Fruit fly (Drosophila melanogaster) whole organism, embryonic: ENCODE measurements around the gene CG6066.
A peak's percentile ranks its signal among the peaks of the same experiment; 100 is the strongest.

Experiments used
- Atf-2 ChIP-seq: fragments of 200-800 bp; sonication (Bioruptor generic); optimal IDR thresholded peaks from 2 replicates; lab custom pipeline; 2016; ENCODE audit warnings: missing biosample characterization, missing genetic modification characterization
- CG11247 ChIP-seq: fragments of 200-800 bp; sonication (Bioruptor generic); IDR thresholded peaks from 2 replicates; pipeline ENCODE4 v1.3.6; 2022; ENCODE audit warnings: missing biosample characterization, missing genetic modification characterization
- CG14965 ChIP-seq: fragments of 200-800 bp; sonication (Bioruptor generic); optimal IDR thresholded peaks from 2 replicates; lab custom pipeline; 2016; ENCODE audit warnings: missing biosample characterization, missing genetic modification characterization, borderline replicate concordance
- CG15011 ChIP-seq: fragments of 200-800 bp; sonication (Bioruptor generic); optimal IDR thresholded peaks from 3 replicates; lab custom pipeline; 2018; ENCODE audit warnings: missing biosample characterization, mild to moderate bottlenecking, missing genetic modification characterization
- CG16863 ChIP-seq: fragments of 200-800 bp; sonication (Bioruptor generic); optimal IDR thresholded peaks from 3 replicates; lab custom pipeline; 2016; ENCODE audit warnings: missing biosample characterization, missing genetic modification characterization
- CG17186 ChIP-seq: fragments of 200-800 bp; sonication (Bioruptor generic); optimal IDR thresholded peaks from 3 replicates; lab custom pipeline; 2017; ENCODE audit warnings: missing biosample characterization, missing genetic modification reagents, missing genetic modification characterization
- CG2678 ChIP-seq: fragments of 200-800 bp; sonication (Bioruptor generic); optimal IDR thresholded peaks from 3 replicates; lab custom pipeline; 2019; ENCODE audit warnings: missing biosample characterization, mild to moderate bottlenecking, missing genetic modification characterization, moderate library complexity
- CG2712 ChIP-seq: fragments of 200-800 bp; optimal IDR thresholded peaks from 3 replicates; lab custom pipeline; 2019; ENCODE audit warnings: missing biosample characterization, mild to moderate bottlenecking, missing genetic modification characterization, moderate library complexity
- CG34422 ChIP-seq: fragments of 200-800 bp; sonication (Bioruptor generic); IDR thresholded peaks from 3 replicates; pipeline ENCODE4 v1.3.6; 2022; ENCODE audit warnings: missing biosample characterization, missing genetic modification characterization
- CG3726 ChIP-seq: fragments of 200-800 bp; sonication (Bioruptor generic); IDR thresholded peaks from 3 replicates; pipeline ENCODE4, ENCODE4 v1.3.6; 2022; ENCODE audit warnings: missing biosample characterization, missing genetic modification characterization
- CG4360 ChIP-seq: fragments of 200-800 bp; sonication (Bioruptor generic); IDR thresholded peaks from 2 replicates; pipeline ENCODE4 v1.3.6; 2022; ENCODE audit warnings: missing biosample characterization, missing genetic modification characterization
- CG4424 ChIP-seq: fragments of 200-800 bp; sonication (Bioruptor generic); optimal IDR thresholded peaks from 3 replicates; lab custom pipeline; 2016; ENCODE audit warnings: missing biosample characterization, missing genetic modification characterization
- CG5953 ChIP-seq: fragments of 200-800 bp; sonication (Bioruptor generic); IDR thresholded peaks from 2 replicates; pipeline ENCODE4 v1.3.6; 2022; ENCODE audit warnings: missing biosample characterization, missing genetic modification characterization
- CG6791 ChIP-seq: fragments of 200-800 bp; sonication (Bioruptor generic); IDR thresholded peaks from 3 replicates; pipeline ENCODE4 v1.3.6; 2022; ENCODE audit warnings: missing biosample characterization, missing genetic modification characterization; ENCODE audit not compliant: partially characterized antibody
- CG8478 ChIP-seq: fragments of >200 bp; optimal IDR thresholded peaks from 2 replicates; lab custom pipeline; 2018
- CG8924 ChIP-seq: fragments of 200-800 bp; optimal IDR thresholded peaks from 3 replicates; lab custom pipeline; 2019; ENCODE audit warnings: missing biosample characterization, mild to moderate bottlenecking, missing genetic modification characterization, moderate library complexity
- CrebB ChIP-seq: fragments of 200-800 bp; sonication (Bioruptor generic); optimal IDR thresholded peaks from 3 replicates; lab custom pipeline; 2018; ENCODE audit warnings: missing biosample characterization, mild to moderate bottlenecking, missing genetic modification characterization
- Ets65A ChIP-seq: fragments of 200-800 bp; sonication (Bioruptor generic); peaks from one replicate; lab custom pipeline; 2016; ENCODE audit warnings: missing biosample characterization, missing genetic modification characterization
- H15 ChIP-seq: fragments of 200-800 bp; sonication (Bioruptor generic); IDR thresholded peaks from 3 replicates; pipeline ENCODE4 v1.3.6; 2022; ENCODE audit warnings: missing biosample characterization, missing genetic modification characterization
- HLHmδ ChIP-seq: fragments of 200-800 bp; sonication (Bioruptor generic); optimal IDR thresholded peaks from 2 replicates; lab custom pipeline; 2018; ENCODE audit warnings: missing biosample characterization, mild to moderate bottlenecking, missing genetic modification characterization, moderate library complexity
- HmgD ChIP-seq: fragments of 200-800 bp; sonication (Bioruptor generic); optimal IDR thresholded peaks from 3 replicates; lab custom pipeline; 2016; ENCODE audit warnings: missing biosample characterization, missing genetic modification characterization
- Max ChIP-seq: fragments of 200-800 bp; sonication (Bioruptor generic); optimal IDR thresholded peaks from 2 replicates; lab custom pipeline; 2016; ENCODE audit warnings: missing biosample characterization, mild to moderate bottlenecking, missing genetic modification characterization
- NC2β ChIP-seq: fragments of 200-800 bp; sonication (Bioruptor generic); optimal IDR thresholded peaks from 2 replicates; lab custom pipeline; 2016; ENCODE audit warnings: missing biosample characterization, missing genetic modification characterization
- Nf-YC ChIP-seq: fragments of 200-800 bp; optimal IDR thresholded peaks from 3 replicates; lab custom pipeline; 2019; ENCODE audit warnings: missing biosample characterization, mild to moderate bottlenecking, missing genetic modification characterization, moderate library complexity
- Sry-β ChIP-seq: fragments of 200-800 bp; sonication (Bioruptor generic); optimal IDR thresholded peaks from 2 replicates; lab custom pipeline; 2018; ENCODE audit warnings: missing biosample characterization, mild to moderate bottlenecking, missing genetic modification characterization, moderate library complexity
- Vsx1 ChIP-seq: fragments of 200-800 bp; sonication (Bioruptor generic); optimal IDR thresholded peaks from 2 replicates; lab custom pipeline; 2017; ENCODE audit warnings: missing biosample characterization, mild to moderate bottlenecking, missing genetic modification characterization, missing genetic modification reagents
- az2 ChIP-seq: fragments of 200-800 bp; sonication (Bioruptor generic); optimal IDR thresholded peaks from 3 replicates; lab custom pipeline; 2016; ENCODE audit warnings: missing biosample characterization, missing genetic modification characterization
- crc ChIP-seq: fragments of 200-800 bp; sonication (Bioruptor generic); optimal IDR thresholded peaks from 2 replicates; lab custom pipeline; 2016; ENCODE audit warnings: missing biosample characterization, missing genetic modification characterization
- dm ChIP-seq: fragments of 200-800 bp; sonication (Bioruptor generic); optimal IDR thresholded peaks from 3 replicates; lab custom pipeline; 2016; ENCODE audit warnings: missing biosample characterization, missing genetic modification characterization
- fd3F ChIP-seq: fragments of 200-800 bp; sonication (Bioruptor generic); optimal IDR thresholded peaks from 2 replicates; lab custom pipeline; 2018; ENCODE audit warnings: missing biosample characterization, mild to moderate bottlenecking, missing genetic modification characterization, moderate library complexity
- gcm ChIP-seq: fragments of 200-800 bp; sonication (Bioruptor generic); optimal IDR thresholded peaks from 2 replicates; lab custom pipeline; 2019; ENCODE audit warnings: missing biosample characterization, mild to moderate bottlenecking, missing genetic modification characterization, moderate library complexity
- grn ChIP-seq: fragments of 200-800 bp; sonication (Bioruptor generic); optimal IDR thresholded peaks from 3 replicates; lab custom pipeline; 2017; ENCODE audit warnings: missing biosample characterization, missing genetic modification characterization
- gt ChIP-seq: fragments of 200-800 bp; sonication (Bioruptor generic); IDR thresholded peaks from 2 replicates; pipeline ENCODE4 v1.3.6; 2022; ENCODE audit warnings: missing biosample characterization, missing genetic modification characterization
- insv ChIP-seq, 2 experiments: fragments of 200-800 bp; sonication (Bioruptor generic); optimal IDR thresholded peaks; 3 replicates each; lab custom pipeline; 2016 to 2018; ENCODE audit warnings: missing biosample characterization in 2 of 2, missing genetic modification characterization in 2 of 2
- lilli ChIP-seq: fragments of 200-800 bp; sonication (Bioruptor generic); optimal IDR thresholded peaks from 3 replicates; lab custom pipeline; 2016; ENCODE audit warnings: missing biosample characterization, missing genetic modification characterization
- lov ChIP-seq, 2 experiments: fragments of 200-800 bp in 1 of 2; fragments of >200 bp in 1 of 2; sonication (Bioruptor generic) in 1 of 2; IDR thresholded peaks in 1 of 2; optimal IDR thresholded peaks in 1 of 2; 2 replicates in 1 of 2; 3 replicates in 1 of 2; pipeline versions ENCODE4 v1.3.6 to Lab custom; 2017 to 2022; ENCODE audit warnings: missing biosample characterization in 1 of 2, missing genetic modification characterization in 1 of 2
- nerfin-1 ChIP-seq: fragments of 200-800 bp; sonication (Bioruptor generic); optimal IDR thresholded peaks from 3 replicates; lab custom pipeline; 2019; ENCODE audit warnings: missing biosample characterization, mild to moderate bottlenecking, missing genetic modification characterization, moderate library complexity
- nerfin-2 ChIP-seq: fragments of 200-800 bp; sonication (Bioruptor generic); IDR thresholded peaks from 2 replicates; pipeline ENCODE4 v1.3.6; 2022; ENCODE audit warnings: missing biosample characterization, missing genetic modification characterization; ENCODE audit not compliant: partially characterized antibody
- otp ChIP-seq: fragments of 200-800 bp; sonication (Bioruptor generic); IDR thresholded peaks from 3 replicates; pipeline ENCODE4, ENCODE4 v1.3.6; 2022; ENCODE audit warnings: missing biosample characterization, missing genetic modification characterization
- pho ChIP-seq: fragments of 200-800 bp; sonication (Bioruptor generic); optimal IDR thresholded peaks from 2 replicates; lab custom pipeline; 2016; ENCODE audit warnings: missing biosample characterization, missing genetic modification characterization
- phol ChIP-seq: fragments of 200-800 bp; sonication (Bioruptor generic); optimal IDR thresholded peaks from 3 replicates; lab custom pipeline; 2018; ENCODE audit warnings: missing biosample characterization, mild to moderate bottlenecking, missing genetic modification characterization, moderate library complexity
- rib ChIP-seq: fragments of 200-800 bp; sonication (Bioruptor generic); IDR thresholded peaks from 2 replicates; pipeline ENCODE4 v1.3.6; 2022; ENCODE audit warnings: missing biosample characterization, missing genetic modification characterization
- ro ChIP-seq: fragments of 200-800 bp; sonication (Bioruptor generic); IDR thresholded peaks from 2 replicates; pipeline ENCODE4 v1.3.6; 2022; ENCODE audit warnings: missing biosample characterization, missing genetic modification characterization
- salm ChIP-seq: fragments of 200-800 bp; sonication (Bioruptor generic); optimal IDR thresholded peaks from 2 replicates; lab custom pipeline; 2018; ENCODE audit warnings: missing biosample characterization, mild to moderate bottlenecking, missing genetic modification characterization
- seq ChIP-seq: fragments of 200-800 bp; sonication (Bioruptor generic); IDR thresholded peaks from 2 replicates; pipeline ENCODE4 v1.3.6; 2022; ENCODE audit warnings: missing biosample characterization, missing genetic modification characterization
- tgo ChIP-seq: fragments of 200-800 bp; sonication (Bioruptor generic); IDR thresholded peaks from 3 replicates; pipeline ENCODE4 v1.3.6; 2022; ENCODE audit warnings: missing biosample characterization, missing genetic modification characterization
- vnd ChIP-seq: fragments of 200-800 bp; sonication (Bioruptor generic); IDR thresholded peaks from 3 replicates; pipeline ENCODE4 v1.3.6; 2022; ENCODE audit warnings: missing biosample characterization, missing genetic modification characterization; ENCODE audit not compliant: partially characterized antibody
- wor ChIP-seq: fragments of 200-800 bp; sonication (Bioruptor generic); IDR thresholded peaks from 2 replicates; pipeline ENCODE4 v1.3.6; 2022; ENCODE audit warnings: missing biosample characterization, missing genetic modification characterization

Gene CG6066

DNA sequence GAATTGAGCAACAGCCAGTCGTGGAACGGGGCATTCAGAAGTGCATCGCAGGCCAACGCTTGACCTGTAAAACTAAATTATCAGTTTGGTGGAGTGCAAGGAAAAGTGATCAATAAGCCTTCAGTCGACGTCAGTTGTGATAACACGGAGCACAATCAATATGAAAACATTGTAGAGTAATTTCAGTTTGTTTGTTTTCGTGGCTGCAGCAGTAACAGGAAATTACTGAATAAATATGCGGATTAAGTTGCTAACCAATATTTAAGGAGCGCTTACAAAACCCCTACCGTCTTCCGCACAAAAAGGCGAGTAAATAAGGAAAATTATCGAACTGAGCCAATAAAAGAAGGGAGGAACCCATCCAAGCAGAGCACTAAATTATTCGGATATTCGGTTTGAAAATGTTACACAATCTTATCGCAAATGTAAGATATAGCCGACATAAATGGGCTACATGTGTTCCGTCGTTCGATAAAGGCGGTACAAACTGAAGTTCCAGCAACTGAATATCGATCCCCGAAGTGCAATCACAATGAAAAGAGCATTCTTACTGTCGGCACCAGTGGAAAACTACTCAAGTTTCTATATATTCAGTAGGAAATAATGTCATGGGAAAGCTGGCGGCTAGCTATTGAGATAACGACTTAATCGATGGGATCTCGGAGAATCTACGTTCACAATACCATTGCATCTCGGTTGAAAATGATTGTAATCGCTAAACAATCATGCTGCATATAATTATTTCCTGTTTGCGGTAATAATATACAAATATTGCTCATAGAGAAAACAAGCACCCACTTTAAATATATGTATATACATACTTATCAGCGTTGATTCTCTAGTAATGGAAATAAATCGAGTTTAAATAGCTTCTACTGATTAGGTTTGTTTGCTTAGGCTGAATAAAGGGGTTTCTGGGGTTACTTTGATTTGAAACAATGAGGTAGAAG is 19.5 kb upstream of the CG6066 start (continued):
- TF ChIP-seq fd3F (GFP tag; lab: Kevin White, UChicago) (peak; percentile 62), CG3726 (GFP tag; lab: Robert Waterston, UW) (no peak), phol (tag; lab: Kevin White, UChicago) (peak; percentile 5), lilli (GFP tag; lab: Kevin White, UChicago) (peak; percentile 13), NC2β (GFP tag; lab: Kevin White, UChicago) (peak; percentile 86), lov (optimal IDR thresholded peaks at IDR 0.05; lab: Kevin White, UChicago) (no peak), lov (GFP tag; IDR thresholded peaks at IDR 0.05; lab: Robert Waterston, UW) (peak; percentile 70; the same call in 1 of the 3 replicates), insv (GFP tag; optimal IDR thresholded peaks at IDR 0.05; lab: Kevin White, UChicago) (peak in 1 of 2 experiments; percentile 2), ro (GFP tag; lab: Robert Waterston, UW) (no peak), CG8478 (lab: Kevin White, UChicago) (no peak), CG5953 (GFP tag; lab: Robert Waterston, UW) (peak; percentile 69), crc (GFP tag; lab: Kevin White, UChicago) (peak; percentile 32), CG4360 (GFP tag; lab: Robert Waterston, UW) (peak; percentile 60), CG2678 (tag; lab: Kevin White, UChicago) (peak; percentile 67), tgo (GFP tag; lab: Robert Waterston, UW) (peak; percentile 48; the same call in 1 of the 3 replicates), nerfin-2 (GFP tag; lab: Robert Waterston, UW) (no peak), CG34422 (0 out of 3 replicates have a peak, but pooled peaks have one; percentile 32), CG17186 (GFP tag; lab: Kevin White, UChicago) (peak; percentile 66), Max (GFP tag; lab: Kevin White, UChicago) (peak; percentile 49), Vsx1 (peak; percentile 89), CG6791 (GFP tag; lab: Robert Waterston, UW) (no peak), CG2712 (peak; percentile 59), CrebB (tag; lab: Kevin White, UChicago) (peak; percentile 76), HmgD (no peak), wor (GFP tag; lab: Robert Waterston, UW) (no peak), CG14965 (GFP tag; lab: Kevin White, UChicago) (peak; percentile 63), CG11247 (GFP tag; lab: Robert Waterston, UW) (peak; percentile 37; the same call in 1 of the 2 replicates), Nf-YC (tag; lab: Kevin White, UChicago) (no peak), pho (GFP tag; lab: Kevin White, UChicago) (no peak), H15 (GFP tag; lab: Robert Waterston, UW) (no peak), CG8924 (tag; lab: Kevin White, UChicago) (peak; percentile 72), nerfin-1 (peak; percentile 56), HLHmδ (no peak), rib (no peak), vnd (GFP tag; lab: Robert Waterston, UW) (no peak), seq (GFP tag; lab: Robert Waterston, UW) (peak; percentile 73), gcm (GFP tag; lab: Kevin White, UChicago) (peak; percentile 53), CG4424 (GFP tag; lab: Kevin White, UChicago) (peak; percentile 47), otp (GFP tag; lab: Robert Waterston, UW) (peak; percentile 85; the same call in 2 of the 3 replicates), Atf-2 (GFP tag; lab: Kevin White, UChicago) (peak; percentile 58), grn (GFP tag; lab: Kevin White, UChicago) (peak; percentile 71), salm (tag; lab: Kevin White, UChicago) (peak; percentile 65), Ets65A (no peak), gt (GFP tag; lab: Robert Waterston, UW) (no peak), CG15011 (peak; percentile 71), az2 (GFP tag; lab: Kevin White, UChicago) (peak; percentile 35), Sry-β (GFP tag; lab: Kevin White, UChicago) (peak; percentile 33), dm (GFP tag; lab: Kevin White, UChicago) (peak; percentile 44), CG16863 (peak; percentile 77)
